Worm (Caenorhabditis elegans) whole organism, mixed stage, embryonic: Measurements from ENCODE around the gene clec-64.

Experiments
- M03D4.4 ChIP-seq: sonication (generic microtip); optimal IDR thresholded peaks from 2 replicates; lab custom pipeline; 2017; ENCODE audit warnings: mild to moderate bottlenecking, missing genetic modification characterization, missing compliant biosample characterization
- bed-3 ChIP-seq: fragments of 200-800 bp; sonication (Bioruptor generic); optimal IDR thresholded peaks from 3 replicates; lab custom pipeline; 2018; ENCODE audit warnings: mild to moderate bottlenecking, missing genetic modification characterization, moderate library complexity, missing compliant biosample characterization
- blmp-1 ChIP-seq: fragments of 150-350 bp; optimal IDR thresholded peaks from 2 replicates; lab custom pipeline; 2014; ENCODE audit warnings: missing biosample characterization, missing genetic modification characterization
- ceh-39 ChIP-seq: fragments of 150-350 bp; optimal IDR thresholded peaks from 2 replicates; lab custom pipeline; 2014; ENCODE audit warnings: missing biosample characterization, missing genetic modification characterization
- ceh-43 ChIP-seq: fragments of 200-800 bp; sonication (Bioruptor generic); optimal IDR thresholded peaks from 2 replicates; lab custom pipeline; 2018; ENCODE audit warnings: mild to moderate bottlenecking, missing genetic modification characterization, moderate library complexity, missing compliant biosample characterization
- ceh-83 ChIP-seq: fragments of 200-800 bp; sonication (Bioruptor generic); optimal IDR thresholded peaks from 2 replicates; lab custom pipeline; 2018; ENCODE audit warnings: mild to moderate bottlenecking, missing genetic modification characterization, missing compliant biosample characterization
- ces-1 ChIP-seq: fragments of 150-350 bp; optimal IDR thresholded peaks from 2 replicates; lab custom pipeline; 2014; ENCODE audit warnings: missing biosample characterization, missing genetic modification reagents, missing genetic modification characterization
- cnd-1 ChIP-seq: fragments of 200-800 bp; sonication (Bioruptor generic); optimal IDR thresholded peaks from 2 replicates; lab custom pipeline; 2018; ENCODE audit warnings: mild to moderate bottlenecking, missing genetic modification characterization, missing compliant biosample characterization
- drap-1 ChIP-seq: fragments of 200-800 bp; sonication (Bioruptor generic); optimal IDR thresholded peaks from 3 replicates; lab custom pipeline; 2018; ENCODE audit warnings: mild to moderate bottlenecking, missing genetic modification characterization, missing compliant biosample characterization
- elt-1 ChIP-seq: sonication (generic microtip); optimal IDR thresholded peaks from 2 replicates; lab custom pipeline; 2017; ENCODE audit warnings: missing genetic modification characterization, mild to moderate bottlenecking, missing compliant biosample characterization, antibody characterized with exemption, moderate library complexity, borderline replicate concordance; ENCODE audit not compliant: insufficient read depth
- elt-3 ChIP-seq: fragments of 150-350 bp; optimal IDR thresholded peaks from 2 replicates; lab custom pipeline; 2014; ENCODE audit warnings: missing biosample characterization, missing genetic modification characterization
- flh-1 ChIP-seq: fragments of 200-800 bp; sonication (Bioruptor generic); optimal IDR thresholded peaks from 2 replicates; lab custom pipeline; 2018; ENCODE audit warnings: mild to moderate bottlenecking, missing genetic modification characterization, moderate library complexity, missing compliant biosample characterization
- ham-2 ChIP-seq: fragments of 200-800 bp; sonication (Bioruptor generic); optimal IDR thresholded peaks from 2 replicates; lab custom pipeline; 2018; ENCODE audit warnings: mild to moderate bottlenecking, missing genetic modification characterization, missing compliant biosample characterization
- hlh-1 ChIP-seq: fragments of 150-350 bp; optimal IDR thresholded peaks from 2 replicates; lab custom pipeline; 2014; ENCODE audit warnings: missing biosample characterization, missing genetic modification reagents, missing genetic modification characterization
- lin-13 ChIP-seq: fragments of 150-350 bp; optimal IDR thresholded peaks from 2 replicates; lab custom pipeline; 2014; ENCODE audit warnings: missing biosample characterization, missing genetic modification characterization
- lin-32 ChIP-seq: fragments of 200-800 bp; sonication (Bioruptor generic); optimal IDR thresholded peaks from 2 replicates; lab custom pipeline; 2018; ENCODE audit warnings: mild to moderate bottlenecking, missing genetic modification characterization, missing compliant biosample characterization
- lsy-2 ChIP-seq: fragments of 150-350 bp; optimal IDR thresholded peaks from 2 replicates; lab custom pipeline; 2014; ENCODE audit warnings: missing biosample characterization, missing genetic modification characterization
- mab-5 ChIP-seq: fragments of 150-350 bp; optimal IDR thresholded peaks from 2 replicates; lab custom pipeline; 2014; ENCODE audit warnings: missing biosample characterization, missing genetic modification characterization
- mep-1 ChIP-seq: fragments of 150-350 bp; optimal IDR thresholded peaks from 2 replicates; lab custom pipeline; 2017; ENCODE audit warnings: missing biosample characterization, missing genetic modification reagents, missing genetic modification characterization, inconsistent platforms
- mls-2 ChIP-seq: sonication (generic microtip); optimal IDR thresholded peaks from 2 replicates; lab custom pipeline; 2016; ENCODE audit warnings: mild to moderate bottlenecking, missing genetic modification characterization, moderate library complexity, missing compliant biosample characterization
- nhr-12 ChIP-seq: fragments of 150-350 bp; optimal IDR thresholded peaks from 2 replicates; lab custom pipeline; 2014; ENCODE audit warnings: missing biosample characterization, missing genetic modification characterization
- nhr-2 ChIP-seq: fragments of 150-350 bp; optimal IDR thresholded peaks from 2 replicates; lab custom pipeline; 2014; ENCODE audit warnings: missing biosample characterization, missing genetic modification characterization
- nhr-237 ChIP-seq: fragments of 150-350 bp; optimal IDR thresholded peaks from 2 replicates; lab custom pipeline; 2014; ENCODE audit warnings: missing biosample characterization, missing genetic modification characterization
- nhr-28 ChIP-seq: fragments of 150-350 bp; optimal IDR thresholded peaks from 2 replicates; lab custom pipeline; 2014; ENCODE audit warnings: missing biosample characterization, missing genetic modification characterization
- nhr-76 ChIP-seq: sonication (generic microtip); optimal IDR thresholded peaks from 2 replicates; lab custom pipeline; 2017; ENCODE audit warnings: missing biosample characterization, missing genetic modification characterization
- pha-4 ChIP-seq: fragments of 150-350 bp; optimal IDR thresholded peaks from 2 replicates; lab custom pipeline; 2018; ENCODE audit warnings: missing biosample characterization, missing genetic modification reagents, missing genetic modification characterization
- sem-2 ChIP-seq: fragments of 200-800 bp; sonication (Bioruptor generic); optimal IDR thresholded peaks from 2 replicates; lab custom pipeline; 2018; ENCODE audit warnings: mild to moderate bottlenecking, missing genetic modification characterization, missing compliant biosample characterization
- snpc-4 ChIP-seq: fragments of 150-350 bp; optimal IDR thresholded peaks from 2 replicates; lab custom pipeline; 2014; ENCODE audit warnings: missing biosample characterization, missing genetic modification characterization
- sptf-1 ChIP-seq: sonication (generic microtip); optimal IDR thresholded peaks from 2 replicates; lab custom pipeline; 2017; ENCODE audit warnings: mild to moderate bottlenecking, missing genetic modification characterization, moderate library complexity, missing compliant biosample characterization
- tbx-8 ChIP-seq: fragments of 200-800 bp; sonication (Bioruptor generic); optimal IDR thresholded peaks from 2 replicates; lab custom pipeline; 2018; ENCODE audit warnings: mild to moderate bottlenecking, missing genetic modification characterization, moderate library complexity, missing compliant biosample characterization
- unc-120 ChIP-seq: sonication (generic microtip); optimal IDR thresholded peaks from 2 replicates; lab custom pipeline; 2017; ENCODE audit warnings: missing genetic modification characterization, missing compliant biosample characterization; ENCODE audit not compliant: poor library complexity, severe bottlenecking
- unc-39 ChIP-seq: fragments of 150-350 bp; optimal IDR thresholded peaks from 2 replicates; lab custom pipeline; 2014; ENCODE audit warnings: missing biosample characterization, missing genetic modification characterization
- unc-62 ChIP-seq: fragments of 150-350 bp; optimal IDR thresholded peaks from 2 replicates; lab custom pipeline; 2014; ENCODE audit warnings: missing biosample characterization, missing genetic modification reagents, missing genetic modification characterization
- zip-8 ChIP-seq: fragments of 150-350 bp; optimal IDR thresholded peaks from 2 replicates; lab custom pipeline; 2014; ENCODE audit warnings: missing biosample characterization, missing genetic modification characterization
- ztf-11 ChIP-seq: fragments of 150-350 bp; optimal IDR thresholded peaks from 2 replicates; lab custom pipeline; 2014; ENCODE audit warnings: missing biosample characterization, missing genetic modification characterization

Gene clec-64

DNA sequence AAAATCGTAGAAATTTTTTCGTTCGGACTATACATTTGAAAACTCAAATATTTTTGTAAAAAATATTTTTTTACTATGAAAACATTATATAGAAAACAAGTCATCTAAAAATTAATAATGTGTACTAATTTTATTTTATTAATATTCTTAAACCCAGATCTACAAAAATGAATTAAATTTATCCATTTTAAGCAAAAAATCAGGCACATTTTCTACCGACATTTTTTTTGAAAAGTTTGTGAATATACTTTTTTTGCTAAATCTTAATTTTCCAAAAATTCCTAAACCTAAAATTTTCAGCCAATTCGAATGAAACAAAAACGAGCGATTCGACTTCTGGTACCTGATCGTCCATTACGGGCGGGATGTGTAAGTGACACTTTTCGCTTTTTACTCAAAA lies 41.8 kb downstream of the clec-64 start, which contains the start of gene arrd-10:
Gene arrd-10, plus strand, starts transcription at position 301 of the 400 bp plus-strand sequence.
- TF ChIP-seq elt-3 (tag; lab: Kevin White, UChicago): no peak
- TF ChIP-seq mep-1: no peak
- TF ChIP-seq cnd-1: no peak
- no peak for TF ChIP-seq zip-8 (tag; lab: Kevin White, UChicago)

DNA sequence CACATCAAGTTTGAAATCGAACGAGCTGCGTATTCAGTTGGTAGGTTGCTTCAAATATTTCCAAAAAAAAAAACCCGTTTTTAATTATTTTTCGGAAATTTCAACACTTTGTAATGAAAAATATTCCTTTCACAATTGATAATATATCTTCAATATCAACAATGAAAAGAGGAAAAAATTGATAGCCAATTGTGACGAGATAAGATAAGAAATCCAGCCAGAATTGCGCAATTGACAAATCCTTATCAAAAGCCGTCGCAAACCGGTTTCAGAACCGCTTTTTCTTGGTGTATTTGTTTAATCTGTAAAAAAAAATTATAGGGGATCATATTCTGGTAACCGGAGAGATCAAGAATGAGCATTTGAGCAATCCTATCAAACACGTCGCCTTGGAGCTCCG lies 44.5 kb downstream of the clec-64 start:
- TF ChIP-seq cnd-1 (no peak), elt-1 (tag; lab: Kevin White, UChicago) (no peak), elt-3 (tag; lab: Kevin White, UChicago) (peak; percentile 96)

DNA sequence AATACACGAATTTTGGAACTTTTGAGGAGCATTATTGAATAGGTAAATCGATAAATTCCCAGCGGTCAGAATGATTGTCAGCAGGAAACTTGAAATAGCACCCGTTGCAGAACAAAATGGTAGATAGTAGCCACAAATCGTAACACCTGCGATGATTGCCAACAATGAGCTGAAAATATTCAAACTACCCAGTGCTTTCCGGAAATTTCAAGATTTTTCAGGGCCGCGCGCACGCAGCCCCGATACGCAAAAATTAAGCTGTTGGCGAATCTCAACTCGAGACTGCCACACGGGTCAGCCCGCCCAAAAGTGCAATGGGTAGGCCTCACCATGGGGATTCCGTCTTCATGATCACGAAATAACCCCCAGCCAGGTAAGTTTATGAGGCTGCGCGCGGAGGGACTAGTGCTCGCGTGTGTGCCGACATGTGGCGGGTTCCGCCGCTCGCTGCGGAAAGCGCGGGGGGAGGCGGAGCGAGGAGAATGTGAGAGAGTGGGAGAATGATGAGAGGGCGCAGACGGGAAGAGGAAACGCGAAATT lies 46.6 kb downstream of the clec-64 start:
- TF ChIP-seq M03D4.4 (peak; percentile 77), ces-1 (GFP tag; lab: Kevin White, UChicago) (peak; percentile 21), blmp-1 (tag; lab: Kevin White, UChicago) (no peak), unc-39 (no peak), mls-2 (tag; lab: Kevin White, UChicago) (peak; percentile 76), mab-5 (tag; lab: Kevin White, UChicago) (no peak), mep-1 (peak; percentile 57), cnd-1 (peak; percentile 85), nhr-2 (tag; lab: Kevin White, UChicago) (no peak), bed-3 (GFP tag; lab: Kevin White, UChicago) (peak; percentile 61), lin-32 (GFP tag; lab: Kevin White, UChicago) (peak; percentile 30), lsy-2 (tag; lab: Kevin White, UChicago) (peak; percentile 48), sptf-1 (tag; lab: Kevin White, UChicago) (peak; percentile 77), ceh-83 (peak; percentile 71), hlh-1 (tag; lab: Kevin White, UChicago) (no peak), elt-1 (tag; lab: Kevin White, UChicago) (no peak), tbx-8 (peak; percentile 53), pha-4 (tag; lab: Kevin White, UChicago) (peak; percentile 76), nhr-76 (tag; lab: Kevin White, UChicago) (no peak), nhr-12 (no peak), drap-1 (GFP tag; lab: Kevin White, UChicago) (peak; percentile 79), ceh-39 (tag; lab: Kevin White, UChicago) (peak; percentile 53), unc-62 (no peak), ztf-11 (tag; lab: Kevin White, UChicago) (peak; percentile 29), ceh-43 (GFP tag; lab: Kevin White, UChicago) (peak; percentile 34), sem-2 (GFP tag; lab: Kevin White, UChicago) (peak; percentile 69), nhr-28 (tag; lab: Kevin White, UChicago) (no peak), unc-120 (tag; lab: Kevin White, UChicago) (peak; percentile 52), nhr-237 (peak; percentile 1), elt-3 (tag; lab: Kevin White, UChicago) (peak; percentile 82), flh-1 (GFP tag; lab: Kevin White, UChicago) (no peak), zip-8 (tag; lab: Kevin White, UChicago) (no peak), ham-2 (peak; percentile 69), snpc-4 (tag; lab: Kevin White, UChicago) (no peak), lin-13 (peak; percentile 89)

DNA sequence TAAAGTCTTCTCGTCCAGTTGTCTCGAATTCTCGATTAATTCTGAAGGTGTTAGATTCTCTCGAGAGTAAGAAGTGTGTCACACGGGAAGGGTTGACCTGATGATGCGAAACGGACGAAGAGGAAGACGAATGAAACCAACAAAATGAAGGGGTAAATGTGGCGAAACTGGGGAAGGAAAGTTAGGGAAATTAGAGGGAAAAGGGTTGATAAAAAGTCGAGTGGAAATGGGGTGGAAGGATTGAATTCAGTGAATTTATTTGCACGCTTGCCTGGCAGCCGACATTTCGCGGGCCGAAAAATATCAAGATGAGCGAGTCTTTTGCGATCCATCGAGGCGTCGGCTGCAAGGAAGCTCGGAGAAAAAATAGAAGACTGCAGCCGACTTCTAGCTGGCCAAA lies 50.1 kb downstream of the clec-64 start, which contains the start of gene F58G1.7:
Gene F58G1.7, minus strand, starts transcription at position 101 of the 400 bp plus-strand sequence.
- no peak for TF ChIP-seq pha-4 (tag; lab: Kevin White, UChicago)
- no peak for TF ChIP-seq sptf-1 (tag; lab: Kevin White, UChicago)
- TF ChIP-seq cnd-1: no peak
- TF ChIP-seq nhr-237: no peak
- TF ChIP-seq nhr-76 (tag; lab: Kevin White, UChicago): no peak
- no peak for TF ChIP-seq ztf-11 (tag; lab: Kevin White, UChicago)
- no peak for TF ChIP-seq blmp-1 (tag; lab: Kevin White, UChicago)
- TF ChIP-seq unc-120 (tag; lab: Kevin White, UChicago): no peak
- no peak for TF ChIP-seq nhr-2 (tag; lab: Kevin White, UChicago)
- no peak for TF ChIP-seq drap-1 (GFP tag; lab: Kevin White, UChicago)
- no peak for TF ChIP-seq mab-5 (tag; lab: Kevin White, UChicago)
- TF ChIP-seq unc-62: no peak
- no peak for TF ChIP-seq ceh-43 (GFP tag; lab: Kevin White, UChicago)
